Worm (Caenorhabditis elegans): Measurements from ENCODE around the gene bli-1.

- TF ChIP-seq lin-13 (GFP tag; optimal IDR thresholded peaks at IDR 0.05) (no peak), unc-98 (GFP tag; IDR thresholded peaks at IDR 0.05) (no peak), nhr-85 (tag) (no peak), nhr-90 (tag; optimal IDR thresholded peaks at IDR 0.05; ENCODE audit: poor library complexity) (no peak), skn-1 (tag; optimal IDR thresholded peaks at IDR 0.05) (no peak), dpl-1 (GFP tag; optimal IDR thresholded peaks at IDR 0.05) (no peak), lin-15B (tag; optimal IDR thresholded peaks at IDR 0.05) (no peak), ces-1 (GFP tag; optimal IDR thresholded peaks at IDR 0.05) (no peak), C16A3.4 (tag; optimal IDR thresholded peaks at IDR 0.05) (no peak), unc-62 (GFP tag; optimal IDR thresholded peaks at IDR 0.05) (no peak)
Measured at ce11 chrII:10680130-10680529, 28.6 kb upstream of the bli-1 start.

All from whole organism, L1 larva.